Fruit fly (Drosophila melanogaster): Measurements from ENCODE around the gene Rsf1.
A peak's percentile ranks its signal among the peaks of the same experiment; 100 is the strongest.

The Rsf1 gene

DNA sequence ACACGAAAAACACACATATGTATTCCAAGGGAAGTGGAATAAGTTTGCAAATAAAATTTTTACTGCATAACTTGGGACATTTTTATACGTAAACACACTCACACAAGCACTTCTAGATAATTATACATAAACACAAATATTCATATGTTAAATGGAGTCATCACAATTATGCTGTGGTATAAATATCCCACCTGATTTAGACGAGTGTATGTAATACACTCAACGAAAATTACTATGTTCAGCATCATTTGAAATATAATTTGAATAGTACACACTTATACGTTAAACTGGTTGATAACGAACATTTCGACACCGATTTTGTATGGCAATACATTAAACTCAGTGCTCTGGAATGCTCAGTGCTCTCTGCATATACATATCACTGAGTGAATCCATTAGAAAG is 32.3 kb downstream of the Rsf1 start (continued):
- TF ChIP-seq CG18011 (GFP tag; optimal IDR thresholded peaks at IDR 0.05), result no peak
- TF ChIP-seq run (tag; optimal IDR thresholded peaks at IDR 0.05), result no peak
- TF ChIP-seq sr (GFP tag; IDR thresholded peaks at IDR 0.05), result no peak
- peak; percentile 9 for TF ChIP-seq CG7556 (GFP tag; optimal IDR thresholded peaks at IDR 0.05)
- no peak for TF ChIP-seq scrt (GFP tag; optimal IDR thresholded peaks at IDR 0.05)
- TF ChIP-seq ac (GFP tag; optimal IDR thresholded peaks at IDR 0.05), result no peak
- no peak for TF ChIP-seq CG7372 (GFP tag; IDR thresholded peaks at IDR 0.05)
- no peak for TF ChIP-seq ems (GFP tag; optimal IDR thresholded peaks at IDR 0.05)
- no peak for TF ChIP-seq grn (GFP tag; optimal IDR thresholded peaks at IDR 0.05)
- TF ChIP-seq CG14667 (GFP tag; IDR thresholded peaks at IDR 0.05), result no peak
- no peak for TF ChIP-seq CG2129 (GFP tag; IDR thresholded peaks at IDR 0.05; ENCODE audit: partially characterized antibody)
- TF ChIP-seq D19B (GFP tag; optimal IDR thresholded peaks at IDR 0.05), result no peak
- TF ChIP-seq Fer3 (tag; optimal IDR thresholded peaks at IDR 0.05), result peak; percentile 11
- TF ChIP-seq tin (GFP tag; optimal IDR thresholded peaks at IDR 0.05), result no peak
- no peak for TF ChIP-seq ato (GFP tag; IDR thresholded peaks at IDR 0.05; ENCODE audit: partially characterized antibody)
- TF ChIP-seq crp (GFP tag; optimal IDR thresholded peaks at IDR 0.05), result no peak
- no peak for TF ChIP-seq CG8388 (GFP tag; optimal IDR thresholded peaks at IDR 0.05)
- TF ChIP-seq CG13287 (GFP tag; IDR thresholded peaks at IDR 0.05; ENCODE audit: partially characterized antibody), result no peak
- no peak for TF ChIP-seq CG10979 (tag; optimal IDR thresholded peaks at IDR 0.05)
- no peak for TF ChIP-seq Taf1 (GFP tag; IDR thresholded peaks at IDR 0.05)
- TF ChIP-seq CG9609 (GFP tag; optimal IDR thresholded peaks at IDR 0.05), result no peak
- TF ChIP-seq shn (GFP tag; optimal IDR thresholded peaks at IDR 0.05), result peak; percentile 40
- no peak for TF ChIP-seq ro (GFP tag; IDR thresholded peaks at IDR 0.05)
- TF ChIP-seq CG6254 (GFP tag; optimal IDR thresholded peaks at IDR 0.05), result no peak
- no peak for TF ChIP-seq az2 (GFP tag; optimal IDR thresholded peaks at IDR 0.05)
- TF ChIP-seq ham (GFP tag; IDR thresholded peaks at IDR 0.05), result no peak
- no peak for TF ChIP-seq z (GFP tag; IDR thresholded peaks at IDR 0.05)
- TF ChIP-seq CG11723 (GFP tag; optimal IDR thresholded peaks at IDR 0.05), result no peak
- peak in 1 of 2 experiments; percentile 23 for TF ChIP-seq bsh (GFP tag; optimal IDR thresholded peaks at IDR 0.05)
- no peak for TF ChIP-seq twi (tag; optimal IDR thresholded peaks at IDR 0.05)
- TF ChIP-seq CTCF (GFP tag; optimal IDR thresholded peaks at IDR 0.05), result no peak
- TF ChIP-seq CG32532 (GFP tag; IDR thresholded peaks at IDR 0.05), result no peak; the same call in 1 of the 2 replicates
- TF ChIP-seq Asciz (GFP tag; optimal IDR thresholded peaks at IDR 0.05), result no peak
- TF ChIP-seq zen2 (GFP tag; IDR thresholded peaks at IDR 0.05; ENCODE audit: partially characterized antibody), result no peak
- no peak for TF ChIP-seq CG6765 (GFP tag; optimal IDR thresholded peaks at IDR 0.05)
- no peak for TF ChIP-seq danr (GFP tag; IDR thresholded peaks at IDR 0.05)
- peak; percentile 44 for TF ChIP-seq Drgx (GFP tag; IDR thresholded peaks at IDR 0.05)
- peak; percentile 19 for TF ChIP-seq CG17385 (GFP tag; optimal IDR thresholded peaks at IDR 0.05)
- TF ChIP-seq Ets65A (GFP tag), result no peak
- TF ChIP-seq pb (GFP tag; optimal IDR thresholded peaks at IDR 0.05), result no peak
- no peak for TF ChIP-seq org-1 (GFP tag; optimal IDR thresholded peaks at IDR 0.05)
- TF ChIP-seq eyg (GFP tag; optimal IDR thresholded peaks at IDR 0.05), result no peak
- TF ChIP-seq CG15696 (tag; optimal IDR thresholded peaks at IDR 0.05), result no peak
- no peak for TF ChIP-seq CG13775 (GFP tag; optimal IDR thresholded peaks at IDR 0.05)
- no peak for TF ChIP-seq Hr78 (GFP tag; optimal IDR thresholded peaks at IDR 0.05)
- TF ChIP-seq gsb-n (tag; optimal IDR thresholded peaks at IDR 0.05), result no peak
- TF ChIP-seq Opbp (GFP tag; IDR thresholded peaks at IDR 0.05; ENCODE audit: partially characterized antibody), result no peak
- TF ChIP-seq CG7271 (tag; optimal IDR thresholded peaks at IDR 0.05), result no peak
- TF ChIP-seq CG11085 (GFP tag; IDR thresholded peaks at IDR 0.05), result no peak
- TF ChIP-seq crol (GFP tag; IDR thresholded peaks at IDR 0.05), result no peak
- no peak for TF ChIP-seq CG8765 (GFP tag; IDR thresholded peaks at IDR 0.05)
- no peak for TF ChIP-seq Vsx1 (GFP tag; optimal IDR thresholded peaks at IDR 0.05)

All from whole organism, embryonic.